Fruit fly (Drosophila melanogaster): ENCODE results near the gene Fhos.

Gene Fhos

DNA sequence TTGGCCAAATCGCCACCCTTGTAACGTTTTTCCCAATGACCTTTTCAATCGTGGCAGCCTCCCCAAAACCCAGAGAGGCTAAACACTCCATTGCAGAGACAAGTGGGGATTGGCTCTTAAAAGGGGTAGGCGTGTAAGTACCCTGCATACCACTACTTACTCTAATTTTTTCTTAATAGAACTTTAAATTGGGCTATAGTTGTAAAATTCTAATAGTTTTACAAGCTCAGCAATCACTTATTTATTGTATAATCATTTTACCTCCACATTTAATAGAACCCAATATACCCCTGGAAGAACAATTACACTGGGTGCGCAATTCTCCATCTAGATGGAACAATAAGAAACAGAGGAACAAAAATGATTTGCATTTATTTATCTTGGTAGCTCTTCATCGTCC is 88.3 kb downstream of the Fhos start (continued):
- no peak for TF ChIP-seq CG4328 (GFP tag; optimal IDR thresholded peaks at IDR 0.05)
- peak; percentile 54 for TF ChIP-seq ewg (GFP tag; optimal IDR thresholded peaks at IDR 0.05)
- TF ChIP-seq Ravus (GFP tag; IDR thresholded peaks at IDR 0.05), result 0 out of 2 replicates have a peak, but pooled peaks have one; percentile 18
- TF ChIP-seq zfh2 (GFP tag; optimal IDR thresholded peaks at IDR 0.05), result peak; percentile 46
- TF ChIP-seq hbn (GFP tag; IDR thresholded peaks at IDR 0.05; ENCODE audit: partially characterized antibody), result no peak
- peak; percentile 57 for TF ChIP-seq CG14710 (tag; optimal IDR thresholded peaks at IDR 0.05)
- peak; percentile 87 for TF ChIP-seq CG11504 (tag; optimal IDR thresholded peaks at IDR 0.05)
- TF ChIP-seq Drgx (GFP tag; IDR thresholded peaks at IDR 0.05), result peak; percentile 38; the same call in 1 of the 2 replicates
- no peak for TF ChIP-seq Dll (GFP tag; IDR thresholded peaks at IDR 0.05; ENCODE audit: partially characterized antibody)
- peak; percentile 80 for TF ChIP-seq CG4424 (GFP tag; optimal IDR thresholded peaks at IDR 0.05)
- TF ChIP-seq CG6272 (GFP tag; IDR thresholded peaks at IDR 0.05), result peak; percentile 51; the same call in 1 of the 2 replicates
- peak; percentile 76 for TF ChIP-seq CG10209 (GFP tag; optimal IDR thresholded peaks at IDR 0.05)
- TF ChIP-seq Gug (GFP tag; IDR thresholded peaks at IDR 0.05), result peak; percentile 51; the same call in 3 of the 4 replicates
- peak; percentile 12 for TF ChIP-seq odd (GFP tag; optimal IDR thresholded peaks at IDR 0.05)
- peak; percentile 67; the same call in 2 of the 3 replicates for TF ChIP-seq croc (GFP tag; conservative IDR thresholded peaks at IDR 0.05)
- TF ChIP-seq shn (GFP tag; optimal IDR thresholded peaks at IDR 0.05), result no peak
- TF ChIP-seq CG3838 (GFP tag; optimal IDR thresholded peaks at IDR 0.05), result no peak
- peak; percentile 63 for TF ChIP-seq scrt (GFP tag; optimal IDR thresholded peaks at IDR 0.05)
- peak; percentile 79 for TF ChIP-seq ttk (GFP tag; IDR thresholded peaks at IDR 0.05)
- TF ChIP-seq stwl (tag; optimal IDR thresholded peaks at IDR 0.05), result no peak
- peak; percentile 66 for TF ChIP-seq CG18619 (GFP tag; optimal IDR thresholded peaks at IDR 0.05)
- TF ChIP-seq dmrt11E (tag; optimal IDR thresholded peaks at IDR 0.05), result peak; percentile 62
- TF ChIP-seq tio (GFP tag; optimal IDR thresholded peaks at IDR 0.05), result peak; percentile 59
- peak; percentile 24 for TF ChIP-seq wek (GFP tag; optimal IDR thresholded peaks at IDR 0.05)
- TF ChIP-seq vnd (GFP tag; IDR thresholded peaks at IDR 0.05; ENCODE audit: partially characterized antibody), result no peak
- TF ChIP-seq disco-r (GFP tag; optimal IDR thresholded peaks at IDR 0.05), result peak; percentile 30
- TF ChIP-seq luna (GFP tag; optimal IDR thresholded peaks at IDR 0.05), result no peak
- TF ChIP-seq ato (GFP tag; IDR thresholded peaks at IDR 0.05; ENCODE audit: partially characterized antibody), result no peak
- TF ChIP-seq Asciz (GFP tag; optimal IDR thresholded peaks at IDR 0.05), result peak; percentile 55
- TF ChIP-seq CG7928 (GFP tag; optimal IDR thresholded peaks at IDR 0.05), result no peak
- TF ChIP-seq CG7372 (GFP tag; IDR thresholded peaks at IDR 0.05), result peak; percentile 73
- TF ChIP-seq trh (GFP tag; optimal IDR thresholded peaks at IDR 0.05), result no peak
- TF ChIP-seq cad (GFP tag; optimal IDR thresholded peaks at IDR 0.05), result no peak
- peak; percentile 14 for TF ChIP-seq CG1792 (GFP tag; optimal IDR thresholded peaks at IDR 0.05)
- no peak for TF ChIP-seq YL-1 (GFP tag; optimal IDR thresholded peaks at IDR 0.05)
- peak; percentile 62 to 69 for TF ChIP-seq Pdp1 (GFP tag; optimal IDR thresholded peaks at IDR 0.05)
- TF ChIP-seq E2f2 (GFP tag; IDR thresholded peaks at IDR 0.05), result peak; percentile 51; the same call in 1 of the 2 replicates
- peak; percentile 78 for TF ChIP-seq Ada2b (GFP tag; IDR thresholded peaks at IDR 0.05)
- peak; percentile 47; the same call in 1 of the 3 replicates for TF ChIP-seq CG3726 (GFP tag; IDR thresholded peaks at IDR 0.05)
- peak; percentile 63 for TF ChIP-seq Hand (GFP tag; optimal IDR thresholded peaks at IDR 0.05)
- TF ChIP-seq CG4404 (GFP tag; IDR thresholded peaks at IDR 0.05), result peak; percentile 68
- peak; percentile 42 for TF ChIP-seq her (GFP tag; optimal IDR thresholded peaks at IDR 0.05)
- TF ChIP-seq CG3281 (GFP tag; optimal IDR thresholded peaks at IDR 0.05), result peak; percentile 75
- no peak for TF ChIP-seq crp (GFP tag; optimal IDR thresholded peaks at IDR 0.05)
- peak; percentile 50 for TF ChIP-seq CG16815 (GFP tag; optimal IDR thresholded peaks at IDR 0.05)
- TF ChIP-seq gro (GFP tag; optimal IDR thresholded peaks at IDR 0.05), result peak; percentile 8
- TF ChIP-seq chm (GFP tag; IDR thresholded peaks at IDR 0.05), result peak; percentile 83
- TF ChIP-seq corto (GFP tag; optimal IDR thresholded peaks at IDR 0.05), result no peak
- peak; percentile 28; the same call in 1 of the 3 replicates for TF ChIP-seq CG11093 (GFP tag; IDR thresholded peaks at IDR 0.05)
- peak; percentile 62 for TF ChIP-seq Side (GFP tag; optimal IDR thresholded peaks at IDR 0.05)

Data from whole organism, embryonic.